Worm (Caenorhabditis elegans): ENCODE results near the gene F10C2.3.

F10C2.3 gene

ce11 chrV:12002866-12003485, 17.1 kb upstream of the F10C2.3 start, which contains the start of gene cpr-9:
Gene cpr-9, plus strand, starts transcription at chrV:12003053.
- TF ChIP-seq sea-1 (GFP tag; conservative IDR thresholded peaks at IDR 0.05) (no peak), tbx-11 (GFP tag; IDR thresholded peaks at IDR 0.05) (no peak), aly-1 (tag; optimal IDR thresholded peaks at IDR 0.05) (no peak), ama-1 (optimal IDR thresholded peaks at IDR 0.05) (no peak), tra-4 (tag; optimal IDR thresholded peaks at IDR 0.05) (no peak), F13C5.2 (tag; optimal IDR thresholded peaks at IDR 0.05) (no peak)

- TF ChIP-seq tbx-37 (GFP tag; conservative IDR thresholded peaks at IDR 0.05) = no peak
- no peak for TF ChIP-seq tbx-11 (GFP tag; IDR thresholded peaks at IDR 0.05)
- TF ChIP-seq hmg-4 (GFP tag; optimal IDR thresholded peaks at IDR 0.05) = no peak
- no peak for TF ChIP-seq sea-1 (GFP tag; conservative IDR thresholded peaks at IDR 0.05)
- TF ChIP-seq ceh-13 (GFP tag; optimal IDR thresholded peaks at IDR 0.05) = no peak
- no peak for TF ChIP-seq pes-1 (GFP tag; IDR thresholded peaks at IDR 0.05)
- TF ChIP-seq scrt-1 (GFP tag; IDR thresholded peaks at IDR 0.05) = no peak
- TF ChIP-seq ceh-36 (tag; optimal IDR thresholded peaks at IDR 0.05) = no peak
- no peak for TF ChIP-seq hnd-1 (tag; optimal IDR thresholded peaks at IDR 0.05)
- no peak for TF ChIP-seq ets-7 (tag; optimal IDR thresholded peaks at IDR 0.05)
- TF ChIP-seq B0310.2 (tag; optimal IDR thresholded peaks at IDR 0.05) = no peak
- TF ChIP-seq aly-1 (tag; optimal IDR thresholded peaks at IDR 0.05) = no peak
- no peak for TF ChIP-seq ama-1 (optimal IDR thresholded peaks at IDR 0.05)
- TF ChIP-seq hmbx-1 (tag; optimal IDR thresholded peaks at IDR 0.05) = no peak
- TF ChIP-seq F13C5.2 (tag; optimal IDR thresholded peaks at IDR 0.05) = no peak
- no peak for TF ChIP-seq tra-4 (tag; optimal IDR thresholded peaks at IDR 0.05)
- no peak for TF ChIP-seq flt-1 (GFP tag; IDR thresholded peaks at IDR 0.05)
Measured at ce11 chrV:12004501-12004940, 15.6 kb upstream of the F10C2.3 start.

- TF ChIP-seq B0310.2 (tag; optimal IDR thresholded peaks at IDR 0.05) (no peak), F13C5.2 (tag; optimal IDR thresholded peaks at IDR 0.05) (no peak), ama-1 (optimal IDR thresholded peaks at IDR 0.05) (no peak), pes-1 (GFP tag; IDR thresholded peaks at IDR 0.05) (no peak), ets-7 (tag; optimal IDR thresholded peaks at IDR 0.05) (no peak), flt-1 (GFP tag; IDR thresholded peaks at IDR 0.05) (no peak), sea-1 (GFP tag; conservative IDR thresholded peaks at IDR 0.05) (no peak), hnd-1 (tag; optimal IDR thresholded peaks at IDR 0.05) (no peak), hmg-4 (GFP tag; optimal IDR thresholded peaks at IDR 0.05) (no peak), hmbx-1 (tag; optimal IDR thresholded peaks at IDR 0.05) (no peak), tbx-37 (GFP tag; conservative IDR thresholded peaks at IDR 0.05) (no peak), tbx-11 (GFP tag; IDR thresholded peaks at IDR 0.05) (no peak), tra-4 (tag; optimal IDR thresholded peaks at IDR 0.05) (no peak), ceh-13 (GFP tag; optimal IDR thresholded peaks at IDR 0.05) (no peak)
Measured at ce11 chrV:12006495-12006894, 13.6 kb upstream of the F10C2.3 start, which contains the start of gene F57F5.3. Gene F57F5.3, minus strand, starts transcription at chrV:12006595.

- TF ChIP-seq hmg-4 (GFP tag; optimal IDR thresholded peaks at IDR 0.05) = no peak
- TF ChIP-seq hmbx-1 (tag; optimal IDR thresholded peaks at IDR 0.05) = no peak
- no peak for TF ChIP-seq ceh-36 (tag; optimal IDR thresholded peaks at IDR 0.05)
- no peak for TF ChIP-seq tbx-37 (GFP tag; conservative IDR thresholded peaks at IDR 0.05)
- no peak for TF ChIP-seq ceh-13 (GFP tag; optimal IDR thresholded peaks at IDR 0.05)
- TF ChIP-seq aly-1 (tag; optimal IDR thresholded peaks at IDR 0.05) = no peak
- TF ChIP-seq ama-1 (optimal IDR thresholded peaks at IDR 0.05) = no peak
- no peak for TF ChIP-seq tbx-11 (GFP tag; IDR thresholded peaks at IDR 0.05)
- TF ChIP-seq scrt-1 (GFP tag; IDR thresholded peaks at IDR 0.05) = no peak
- TF ChIP-seq B0310.2 (tag; optimal IDR thresholded peaks at IDR 0.05) = no peak
- no peak for TF ChIP-seq pes-1 (GFP tag; IDR thresholded peaks at IDR 0.05)
- no peak for TF ChIP-seq ets-7 (tag; optimal IDR thresholded peaks at IDR 0.05)
- TF ChIP-seq sea-1 (GFP tag; conservative IDR thresholded peaks at IDR 0.05) = no peak
- TF ChIP-seq tra-4 (tag; optimal IDR thresholded peaks at IDR 0.05) = no peak
- no peak for TF ChIP-seq hnd-1 (tag; optimal IDR thresholded peaks at IDR 0.05)
- TF ChIP-seq flt-1 (GFP tag; IDR thresholded peaks at IDR 0.05) = no peak
- TF ChIP-seq F13C5.2 (tag; optimal IDR thresholded peaks at IDR 0.05) = no peak
Measured at ce11 chrV:12011686-12012085, 8.4 kb upstream of the F10C2.3 start.

- TF ChIP-seq ets-7 (tag; optimal IDR thresholded peaks at IDR 0.05) = no peak
- TF ChIP-seq scrt-1 (GFP tag; IDR thresholded peaks at IDR 0.05) = no peak
- TF ChIP-seq B0310.2 (tag; optimal IDR thresholded peaks at IDR 0.05) = no peak
- TF ChIP-seq sea-1 (GFP tag; conservative IDR thresholded peaks at IDR 0.05) = no peak
- no peak for TF ChIP-seq hmbx-1 (tag; optimal IDR thresholded peaks at IDR 0.05)
- TF ChIP-seq hmg-4 (GFP tag; optimal IDR thresholded peaks at IDR 0.05) = no peak
- TF ChIP-seq ama-1 (optimal IDR thresholded peaks at IDR 0.05) = no peak
- TF ChIP-seq hnd-1 (tag; optimal IDR thresholded peaks at IDR 0.05) = no peak
- TF ChIP-seq pes-1 (GFP tag; IDR thresholded peaks at IDR 0.05) = no peak
- no peak for TF ChIP-seq tbx-11 (GFP tag; IDR thresholded peaks at IDR 0.05)
- TF ChIP-seq flt-1 (GFP tag; IDR thresholded peaks at IDR 0.05) = no peak
- no peak for TF ChIP-seq tra-4 (tag; optimal IDR thresholded peaks at IDR 0.05)
- TF ChIP-seq ceh-13 (GFP tag; optimal IDR thresholded peaks at IDR 0.05) = no peak
- no peak for TF ChIP-seq ceh-36 (tag; optimal IDR thresholded peaks at IDR 0.05)
- TF ChIP-seq aly-1 (tag; optimal IDR thresholded peaks at IDR 0.05) = no peak
- no peak for TF ChIP-seq F13C5.2 (tag; optimal IDR thresholded peaks at IDR 0.05)
- no peak for TF ChIP-seq tbx-37 (GFP tag; conservative IDR thresholded peaks at IDR 0.05)
Measured at ce11 chrV:12013298-12013697, 6.8 kb upstream of the F10C2.3 start, which contains the start of gene add-2. Gene add-2, minus strand, starts transcription at chrV:12013406.

- no peak for TF ChIP-seq ama-1 (optimal IDR thresholded peaks at IDR 0.05)
- TF ChIP-seq pes-1 (GFP tag; IDR thresholded peaks at IDR 0.05) = no peak
Measured at ce11 chrV:12020940-12021339, 814 bp downstream of the F10C2.3 start.

- peak; percentile 62 for TF ChIP-seq aly-1 (tag; optimal IDR thresholded peaks at IDR 0.05)
- no peak for TF ChIP-seq tbx-11 (GFP tag; IDR thresholded peaks at IDR 0.05)
- TF ChIP-seq ceh-36 (tag; optimal IDR thresholded peaks at IDR 0.05) = no peak
- TF ChIP-seq ceh-13 (GFP tag; optimal IDR thresholded peaks at IDR 0.05) = no peak
- TF ChIP-seq sea-1 (GFP tag; conservative IDR thresholded peaks at IDR 0.05) = no peak
- TF ChIP-seq ama-1 (optimal IDR thresholded peaks at IDR 0.05) = no peak
- no peak for TF ChIP-seq B0310.2 (tag; optimal IDR thresholded peaks at IDR 0.05)
- no peak for TF ChIP-seq hmbx-1 (tag; optimal IDR thresholded peaks at IDR 0.05)
- TF ChIP-seq F13C5.2 (tag; optimal IDR thresholded peaks at IDR 0.05) = no peak
- TF ChIP-seq flt-1 (GFP tag; IDR thresholded peaks at IDR 0.05) = no peak
- no peak for TF ChIP-seq tra-4 (tag; optimal IDR thresholded peaks at IDR 0.05)
- TF ChIP-seq hmg-4 (GFP tag; optimal IDR thresholded peaks at IDR 0.05) = no peak
- no peak for TF ChIP-seq hnd-1 (tag; optimal IDR thresholded peaks at IDR 0.05)
- peak; percentile 67; the same call in 1 of the 2 replicates for TF ChIP-seq scrt-1 (GFP tag; IDR thresholded peaks at IDR 0.05)
Measured at ce11 chrV:12024273-12024672, 4.1 kb downstream of the F10C2.3 start.

Measured in whole organism, early embryonic.